Fruit fly (Drosophila melanogaster) whole organism, embryonic: ENCODE data around the gene CG2794.

ENCODE experiments used
- Aef1 ChIP-seq: fragments of 200-800 bp; sonication (Bioruptor generic); IDR thresholded peaks from 3 replicates; pipeline ENCODE4 v1.3.6; 2022; ENCODE audit warnings: missing biosample characterization, missing genetic modification characterization
- BtbVII ChIP-seq: fragments of 200-800 bp; sonication (Bioruptor generic); optimal IDR thresholded peaks from 3 replicates; lab custom pipeline; 2017; ENCODE audit warnings: missing biosample characterization, mild to moderate bottlenecking, missing genetic modification characterization
- CG10147 ChIP-seq: fragments of 200-800 bp; sonication (Bioruptor generic); optimal IDR thresholded peaks from 2 replicates; lab custom pipeline; 2019; ENCODE audit warnings: missing biosample characterization, mild to moderate bottlenecking, missing genetic modification characterization, moderate library complexity
- CG10431 ChIP-seq: fragments of 200-800 bp; sonication (Bioruptor generic); optimal IDR thresholded peaks from 3 replicates; lab custom pipeline; 2018; ENCODE audit warnings: missing biosample characterization, mild to moderate bottlenecking, missing genetic modification characterization
- CG11695 ChIP-seq: fragments of 200-800 bp; sonication (Bioruptor generic); IDR thresholded peaks from 3 replicates; pipeline ENCODE4 v1.3.6; 2022; ENCODE audit warnings: missing biosample characterization, missing genetic modification characterization
- CG11723 ChIP-seq: fragments of 200-800 bp; sonication (Bioruptor generic); optimal IDR thresholded peaks from 2 replicates; lab custom pipeline; 2017; ENCODE audit warnings: missing biosample characterization, mild to moderate bottlenecking, missing genetic modification characterization
- CG1233 ChIP-seq: fragments of 200-800 bp; sonication (Bioruptor generic); optimal IDR thresholded peaks from 4 replicates; lab custom pipeline; 2018; ENCODE audit warnings: missing biosample characterization, mild to moderate bottlenecking, missing genetic modification characterization
- CG14014 ChIP-seq: fragments of 200-800 bp; sonication (Bioruptor generic); IDR thresholded peaks from 2 replicates; pipeline ENCODE4 v1.3.6; 2022; ENCODE audit warnings: missing biosample characterization, missing genetic modification characterization
- CG14667 ChIP-seq: fragments of 200-800 bp; sonication (Bioruptor generic); IDR thresholded peaks from 2 replicates; pipeline ENCODE4 v1.3.6; 2022; ENCODE audit warnings: missing biosample characterization, missing genetic modification characterization
- CG16815 ChIP-seq: fragments of 200-800 bp; sonication (Bioruptor generic); optimal IDR thresholded peaks from 3 replicates; lab custom pipeline; 2017; ENCODE audit warnings: missing biosample characterization, mild to moderate bottlenecking, missing genetic modification characterization
- CG16863 ChIP-seq: fragments of 200-800 bp; sonication (Bioruptor generic); optimal IDR thresholded peaks from 3 replicates; lab custom pipeline; 2016; ENCODE audit warnings: missing biosample characterization, missing genetic modification characterization
- CG17186 ChIP-seq: fragments of 200-800 bp; sonication (Bioruptor generic); optimal IDR thresholded peaks from 3 replicates; lab custom pipeline; 2017; ENCODE audit warnings: missing biosample characterization, missing genetic modification reagents, missing genetic modification characterization
- CG17829 ChIP-seq: fragments of 200-800 bp; optimal IDR thresholded peaks from 2 replicates; lab custom pipeline; 2019; ENCODE audit warnings: missing biosample characterization, mild to moderate bottlenecking, missing genetic modification characterization, moderate library complexity
- CG18476 ChIP-seq: fragments of 200-800 bp; sonication (Bioruptor generic); optimal IDR thresholded peaks from 2 replicates; lab custom pipeline; 2016; ENCODE audit warnings: missing biosample characterization, mild to moderate bottlenecking, missing genetic modification characterization
- CG2120 ChIP-seq: fragments of 200-800 bp; sonication (Bioruptor generic); optimal IDR thresholded peaks from 3 replicates; lab custom pipeline; 2016; ENCODE audit warnings: missing biosample characterization, missing genetic modification characterization
- CG31224 ChIP-seq: fragments of 200-800 bp; sonication (Bioruptor generic); IDR thresholded peaks from 2 replicates; pipeline ENCODE4 v1.3.6; 2022; ENCODE audit warnings: missing biosample characterization, missing genetic modification characterization
- CG3407 ChIP-seq: fragments of 200-800 bp; sonication (Bioruptor generic); optimal IDR thresholded peaks from 2 replicates; lab custom pipeline; 2018; ENCODE audit warnings: missing biosample characterization, mild to moderate bottlenecking, missing genetic modification characterization
- CG34376 ChIP-seq: fragments of 200-800 bp; sonication (Bioruptor generic); optimal IDR thresholded peaks from 2 replicates; lab custom pipeline; 2018; ENCODE audit warnings: missing biosample characterization, mild to moderate bottlenecking, missing genetic modification characterization
- CG4328 ChIP-seq: fragments of 200-800 bp; sonication (Bioruptor generic); optimal IDR thresholded peaks from 3 replicates; lab custom pipeline; 2017; ENCODE audit warnings: missing biosample characterization, missing genetic modification reagents, missing genetic modification characterization
- CG5953 ChIP-seq: fragments of 200-800 bp; sonication (Bioruptor generic); IDR thresholded peaks from 2 replicates; pipeline ENCODE4 v1.3.6; 2022; ENCODE audit warnings: missing biosample characterization, missing genetic modification characterization
- CG9727 ChIP-seq: fragments of 200-800 bp; sonication (Bioruptor generic); optimal IDR thresholded peaks from 3 replicates; lab custom pipeline; 2017; ENCODE audit warnings: missing biosample characterization, mild to moderate bottlenecking, missing genetic modification characterization
- D19B ChIP-seq: fragments of 200-800 bp; sonication (Bioruptor generic); optimal IDR thresholded peaks from 2 replicates; lab custom pipeline; 2017; ENCODE audit warnings: missing biosample characterization, mild to moderate bottlenecking, missing genetic modification characterization
- Dll ChIP-seq: fragments of 200-800 bp; sonication (Bioruptor generic); IDR thresholded peaks from 4 replicates; pipeline ENCODE4 v1.3.6; 2022; ENCODE audit warnings: missing biosample characterization, missing genetic modification characterization; ENCODE audit not compliant: partially characterized antibody
- Dref ChIP-seq: fragments of 200-800 bp; sonication (Bioruptor generic); IDR thresholded peaks from 2 replicates; pipeline ENCODE4 v1.3.6; 2022; ENCODE audit warnings: missing biosample characterization, missing genetic modification characterization
- Ets65A ChIP-seq: fragments of 200-800 bp; sonication (Bioruptor generic); peaks from one replicate; lab custom pipeline; 2016; ENCODE audit warnings: missing biosample characterization, missing genetic modification characterization
- HLH4C ChIP-seq: fragments of 200-800 bp; sonication (Bioruptor generic); IDR thresholded peaks from 3 replicates; pipeline ENCODE4 v1.3.6; 2022; ENCODE audit warnings: missing biosample characterization, missing genetic modification characterization; ENCODE audit not compliant: partially characterized antibody
- HmgZ ChIP-seq: fragments of 200-800 bp; sonication (Bioruptor generic); optimal IDR thresholded peaks from 2 replicates; lab custom pipeline; 2018; ENCODE audit warnings: missing biosample characterization, mild to moderate bottlenecking, missing genetic modification characterization
- Lpt ChIP-seq: fragments of >200 bp; optimal IDR thresholded peaks from 2 replicates; lab custom pipeline; 2018; ENCODE audit warnings: missing biosample characterization, missing genetic modification characterization
- Mrtf ChIP-seq: fragments of 200-800 bp; sonication (Bioruptor generic); IDR thresholded peaks from 3 replicates; pipeline ENCODE4 v1.3.6; 2022; ENCODE audit warnings: missing biosample characterization, missing genetic modification characterization
- NC2β ChIP-seq: fragments of 200-800 bp; sonication (Bioruptor generic); optimal IDR thresholded peaks from 2 replicates; lab custom pipeline; 2016; ENCODE audit warnings: missing biosample characterization, missing genetic modification characterization
- Pdp1 ChIP-seq, 2 experiments: fragments of 200-800 bp; sonication (Bioruptor generic); optimal IDR thresholded peaks; 3 replicates each; lab custom pipeline; 2016; ENCODE audit warnings: missing biosample characterization in 2 of 2, missing genetic modification characterization in 2 of 2, mild to moderate bottlenecking in 1 of 2, moderate library complexity in 1 of 2
- Ptx1 ChIP-seq: fragments of 200-800 bp; sonication (Bioruptor generic); IDR thresholded peaks from 2 replicates; pipeline ENCODE4 v1.3.6; 2022; ENCODE audit warnings: missing biosample characterization, missing genetic modification characterization
- Sry-β ChIP-seq: fragments of 200-800 bp; sonication (Bioruptor generic); optimal IDR thresholded peaks from 2 replicates; lab custom pipeline; 2018; ENCODE audit warnings: missing biosample characterization, mild to moderate bottlenecking, missing genetic modification characterization, moderate library complexity
- ap ChIP-seq: fragments of 200-800 bp; sonication (Bioruptor generic); IDR thresholded peaks from 2 replicates; pipeline ENCODE4 v1.3.6; 2022; ENCODE audit warnings: missing biosample characterization, missing genetic modification characterization
- ara ChIP-seq: fragments of 200-800 bp; sonication (Bioruptor generic); IDR thresholded peaks from 2 replicates; pipeline ENCODE4 v1.3.6; 2022; ENCODE audit warnings: missing biosample characterization, missing genetic modification characterization
- caup ChIP-seq: fragments of 200-800 bp; sonication (Bioruptor generic); optimal IDR thresholded peaks from 3 replicates; lab custom pipeline; 2017; ENCODE audit warnings: missing biosample characterization, mild to moderate bottlenecking, missing genetic modification characterization, moderate library complexity; ENCODE audit not compliant: severe bottlenecking
- crp ChIP-seq, 2 experiments: fragments of 200-800 bp; sonication (Bioruptor generic); optimal IDR thresholded peaks; 2 replicates in 1 of 2; 3 replicates in 1 of 2; lab custom pipeline; 2017; ENCODE audit warnings: missing biosample characterization in 2 of 2, missing genetic modification characterization in 2 of 2, mild to moderate bottlenecking in 1 of 2, moderate library complexity in 1 of 2
- da ChIP-seq: fragments of 200-800 bp; sonication (Bioruptor generic); optimal IDR thresholded peaks from 2 replicates; lab custom pipeline; 2016; ENCODE audit warnings: missing biosample characterization, missing genetic modification characterization
- danr ChIP-seq: fragments of 200-800 bp; sonication (Bioruptor generic); IDR thresholded peaks from 2 replicates; pipeline ENCODE4 v1.3.6; 2022; ENCODE audit warnings: missing biosample characterization, missing genetic modification characterization
- dpn ChIP-seq, 2 experiments: fragments of 200-800 bp; sonication (Bioruptor generic); optimal IDR thresholded peaks; 3 replicates each; lab custom pipeline; 2016; ENCODE audit warnings: missing biosample characterization in 2 of 2, missing genetic modification characterization in 2 of 2
- fd3F ChIP-seq: fragments of 200-800 bp; sonication (Bioruptor generic); optimal IDR thresholded peaks from 2 replicates; lab custom pipeline; 2018; ENCODE audit warnings: missing biosample characterization, mild to moderate bottlenecking, missing genetic modification characterization, moderate library complexity
- gsb-n ChIP-seq: fragments of 200-800 bp; sonication (Bioruptor generic); optimal IDR thresholded peaks from 3 replicates; lab custom pipeline; 2018; ENCODE audit warnings: missing biosample characterization, mild to moderate bottlenecking, missing genetic modification characterization
- pb ChIP-seq: fragments of 200-800 bp; sonication (Bioruptor generic); optimal IDR thresholded peaks from 3 replicates; lab custom pipeline; 2016; ENCODE audit warnings: missing biosample characterization, missing genetic modification characterization
- pfk ChIP-seq: fragments of 200-800 bp; sonication (Bioruptor generic); optimal IDR thresholded peaks from 2 replicates; lab custom pipeline; 2018; ENCODE audit warnings: missing biosample characterization, mild to moderate bottlenecking, missing genetic modification characterization, moderate library complexity
- slou ChIP-seq: fragments of 200-800 bp; sonication (Bioruptor generic); optimal IDR thresholded peaks from 3 replicates; lab custom pipeline; 2016; ENCODE audit warnings: missing biosample characterization, missing genetic modification characterization
- sr ChIP-seq: fragments of 200-800 bp; sonication (Bioruptor generic); IDR thresholded peaks from 3 replicates; pipeline ENCODE4 v1.3.6; 2022; ENCODE audit warnings: missing biosample characterization, missing genetic modification characterization
- tio ChIP-seq: fragments of 200-800 bp; sonication (Bioruptor generic); optimal IDR thresholded peaks from 2 replicates; lab custom pipeline; 2017; ENCODE audit warnings: missing biosample characterization, missing genetic modification characterization, inconsistent platforms
- trem ChIP-seq: fragments of 200-800 bp; optimal IDR thresholded peaks from 3 replicates; lab custom pipeline; 2019; ENCODE audit warnings: missing biosample characterization, mild to moderate bottlenecking, missing genetic modification characterization, moderate library complexity
- vfl ChIP-seq: fragments of 200-800 bp; sonication (Bioruptor generic); optimal IDR thresholded peaks from 2 replicates; lab custom pipeline; 2016; ENCODE audit warnings: missing biosample characterization, missing genetic modification characterization
- vnd ChIP-seq: fragments of 200-800 bp; sonication (Bioruptor generic); IDR thresholded peaks from 3 replicates; pipeline ENCODE4 v1.3.6; 2022; ENCODE audit warnings: missing biosample characterization, missing genetic modification characterization; ENCODE audit not compliant: partially characterized antibody

CG2794 gene

dm6 chr2L:540572-541210 lies 23.3 kb upstream of the CG2794 start (continued):
- TF ChIP-seq CG9727 = peak; percentile 13
- TF ChIP-seq tio (GFP tag; lab: Kevin White, UChicago) = no peak
- TF ChIP-seq CG10147 (GFP tag; lab: Kevin White, UChicago) = peak; percentile 16
- TF ChIP-seq pfk (GFP tag; lab: Kevin White, UChicago) = no peak
- TF ChIP-seq gsb-n (tag; lab: Kevin White, UChicago) = peak; percentile 65
- peak; percentile 73 to 92 for TF ChIP-seq crp (GFP tag; optimal IDR thresholded peaks at IDR 0.05; lab: Kevin White, UChicago)
- TF ChIP-seq fd3F (GFP tag; lab: Kevin White, UChicago) = no peak
- no peak for TF ChIP-seq CG17186 (GFP tag; lab: Kevin White, UChicago)
- no peak for TF ChIP-seq vfl
- TF ChIP-seq CG18476 (GFP tag; lab: Kevin White, UChicago) = no peak
- TF ChIP-seq CG16815 (GFP tag; lab: Kevin White, UChicago) = no peak
- TF ChIP-seq CG16863 (GFP tag; lab: Kevin White, UChicago) = no peak
- TF ChIP-seq CG4328 (GFP tag; lab: Kevin White, UChicago) = peak; percentile 19
- TF ChIP-seq CG1233 (GFP tag; lab: Kevin White, UChicago) = peak; percentile 21
- no peak for TF ChIP-seq CG3407 (GFP tag; lab: Kevin White, UChicago)
- TF ChIP-seq vnd = peak; percentile 51; the same call in 2 of the 3 replicates
- TF ChIP-seq Aef1 (GFP tag; lab: Robert Waterston, UW) = no peak
- TF ChIP-seq Mrtf (GFP tag; lab: Robert Waterston, UW) = no peak
- peak; percentile 38; the same call in 1 of the 2 replicates for TF ChIP-seq Dref (GFP tag; lab: Robert Waterston, UW)
- peak; percentile 100 for TF ChIP-seq CG31224 (GFP tag; lab: Robert Waterston, UW)
- TF ChIP-seq sr = no peak
- no peak for TF ChIP-seq Sry-β (GFP tag; lab: Kevin White, UChicago)
- no peak for TF ChIP-seq ap (GFP tag; lab: Robert Waterston, UW)
- TF ChIP-seq Dll = peak; percentile 77; the same call in 3 of the 4 replicates
- peak; percentile 58 for TF ChIP-seq trem (tag; lab: Kevin White, UChicago)
- TF ChIP-seq dpn (GFP tag; optimal IDR thresholded peaks at IDR 0.05; lab: Kevin White, UChicago) = peak in 1 of 2 experiments; percentile 2
- peak in 1 of 2 experiments; percentile 8 for TF ChIP-seq Pdp1 (GFP tag; optimal IDR thresholded peaks at IDR 0.05; lab: Kevin White, UChicago)
- no peak for TF ChIP-seq pb (GFP tag; lab: Kevin White, UChicago)
- no peak for TF ChIP-seq Ptx1 (GFP tag; lab: Robert Waterston, UW)
- no peak for TF ChIP-seq slou (GFP tag; lab: Kevin White, UChicago)
- no peak for TF ChIP-seq CG11695
- TF ChIP-seq HmgZ (tag; lab: Kevin White, UChicago) = peak; percentile 54
- TF ChIP-seq CG14014 (GFP tag; lab: Robert Waterston, UW) = no peak
- no peak for TF ChIP-seq BtbVII (GFP tag; lab: Kevin White, UChicago)
- peak; percentile 55; the same call in 1 of the 3 replicates for TF ChIP-seq HLH4C
- TF ChIP-seq caup (GFP tag; lab: Kevin White, UChicago) = peak; percentile 8
- peak; percentile 17 for TF ChIP-seq CG17829 (tag; lab: Kevin White, UChicago)
- no peak for TF ChIP-seq D19B (GFP tag; lab: Kevin White, UChicago)
- peak; percentile 42 for TF ChIP-seq CG10431 (GFP tag; lab: Kevin White, UChicago)
- no peak for TF ChIP-seq CG14667 (GFP tag; lab: Robert Waterston, UW)
- TF ChIP-seq CG5953 = no peak
- TF ChIP-seq da (GFP tag; lab: Kevin White, UChicago) = no peak
- no peak for TF ChIP-seq danr (GFP tag; lab: Robert Waterston, UW)
- TF ChIP-seq ara = no peak
- no peak for TF ChIP-seq CG2120
- TF ChIP-seq NC2β (GFP tag; lab: Kevin White, UChicago) = peak; percentile 26
- no peak for TF ChIP-seq CG11723 (GFP tag; lab: Kevin White, UChicago)
- TF ChIP-seq CG34376 = peak; percentile 79
- peak; percentile 62 for TF ChIP-seq Ets65A (GFP tag; lab: Kevin White, UChicago)
- no peak for TF ChIP-seq Lpt (GFP tag; lab: Kevin White, UChicago)
